Fruit fly (Drosophila melanogaster): ENCODE results near the gene RpL34a.

RpL34a gene

DNA sequence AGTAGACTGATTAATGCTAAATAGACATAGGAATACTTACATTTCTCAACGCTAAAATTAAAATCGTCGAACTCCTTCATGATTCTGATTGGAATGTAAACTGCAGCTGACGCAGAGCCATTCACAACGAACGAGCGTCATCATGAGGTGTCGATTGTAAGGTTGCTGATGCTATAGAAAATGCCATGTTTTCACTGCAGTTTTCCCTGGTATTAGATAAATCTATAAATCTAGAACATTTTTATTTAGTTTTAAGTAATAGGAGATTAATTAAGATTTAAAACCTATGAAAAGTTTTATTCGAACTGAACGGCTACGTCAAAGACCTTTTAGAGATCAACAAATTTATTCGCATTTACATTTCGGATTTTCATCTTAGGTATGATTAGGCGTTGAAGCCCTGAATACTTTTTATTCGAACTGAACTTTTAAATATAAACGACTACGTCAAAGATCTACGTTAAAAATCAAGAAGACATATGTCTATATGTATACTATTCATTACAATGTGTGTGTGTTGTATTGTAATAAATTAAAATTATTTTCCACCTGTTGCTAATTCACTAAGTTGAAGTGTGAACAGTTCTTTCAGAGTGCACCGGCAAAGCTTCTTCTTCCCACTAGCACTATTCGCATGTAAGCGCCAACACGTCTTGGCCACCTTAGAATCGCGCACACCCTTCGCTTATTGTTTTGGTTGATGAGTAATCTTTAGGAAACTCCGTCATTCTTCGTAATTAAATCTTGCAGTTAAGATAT, 6.7 kb downstream of the RpL34a start, which contains the start of the genes Exo84 and Vps2 (continued):
- TF ChIP-seq CG9817 (tag; optimal IDR thresholded peaks at IDR 0.05) (peak; percentile 78), CG4820 (GFP tag; optimal IDR thresholded peaks at IDR 0.05) (peak; percentile 14), CG13424 (tag; optimal IDR thresholded peaks at IDR 0.05) (peak; percentile 66), CrebB (tag; optimal IDR thresholded peaks at IDR 0.05) (no peak), Bdp1 (GFP tag; optimal IDR thresholded peaks at IDR 0.05) (no peak), HmgZ (tag; optimal IDR thresholded peaks at IDR 0.05) (no peak), CG18476 (GFP tag; optimal IDR thresholded peaks at IDR 0.05) (no peak), CG7556 (GFP tag; optimal IDR thresholded peaks at IDR 0.05) (no peak), caup (GFP tag; optimal IDR thresholded peaks at IDR 0.05; ENCODE audit: severe bottlenecking) (no peak), scrt (GFP tag; optimal IDR thresholded peaks at IDR 0.05) (peak; percentile 81), CG14965 (GFP tag; optimal IDR thresholded peaks at IDR 0.05; ENCODE audit: borderline replicate concordance) (no peak), lov (optimal IDR thresholded peaks at IDR 0.05) (no peak), lov (GFP tag; IDR thresholded peaks at IDR 0.05) (no peak), z (GFP tag; IDR thresholded peaks at IDR 0.05) (no peak), zen2 (GFP tag; IDR thresholded peaks at IDR 0.05; ENCODE audit: partially characterized antibody) (no peak), E2f2 (GFP tag; IDR thresholded peaks at IDR 0.05) (no peak), chn (GFP tag; optimal IDR thresholded peaks at IDR 0.05) (peak; percentile 4), CG10267 (tag; optimal IDR thresholded peaks at IDR 0.05) (peak; percentile 33), CG7839 (tag; optimal IDR thresholded peaks at IDR 0.05) (no peak), bbx (GFP tag; IDR thresholded peaks at IDR 0.05; ENCODE audit: partially characterized antibody) (no peak), hb (GFP tag; IDR thresholded peaks at IDR 0.05; ENCODE audit: partially characterized antibody) (no peak), Gsc (GFP tag; IDR thresholded peaks at IDR 0.05) (no peak), Gug (GFP tag; IDR thresholded peaks at IDR 0.05) (peak; percentile 34; the same call in 1 of the 4 replicates), NK7.1 (GFP tag; optimal IDR thresholded peaks at IDR 0.05) (no peak), Hr51 (GFP tag; optimal IDR thresholded peaks at IDR 0.05) (no peak), mirr (GFP tag; optimal IDR thresholded peaks at IDR 0.05) (no peak), CG10565 (GFP tag; optimal IDR thresholded peaks at IDR 0.05) (no peak), B-H1 (GFP tag; IDR thresholded peaks at IDR 0.05) (no peak; the same call in 2 of the 3 replicates), CG10462 (GFP tag; optimal IDR thresholded peaks at IDR 0.05) (no peak), fru (optimal IDR thresholded peaks at IDR 0.05) (no peak), HmgD (GFP tag; optimal IDR thresholded peaks at IDR 0.05) (no peak), Ada2b (GFP tag; IDR thresholded peaks at IDR 0.05) (no peak), CG30020 (tag; optimal IDR thresholded peaks at IDR 0.05) (peak; percentile 81), Meics (GFP tag; optimal IDR thresholded peaks at IDR 0.05) (no peak), Tbp (GFP tag; optimal IDR thresholded peaks at IDR 0.05) (no peak), gt (GFP tag; IDR thresholded peaks at IDR 0.05) (no peak), lola (GFP tag; optimal IDR thresholded peaks at IDR 0.05) (peak in 1 of 3 experiments; percentile 76), nau (GFP tag; optimal IDR thresholded peaks at IDR 0.05) (no peak), dysf (GFP tag; IDR thresholded peaks at IDR 0.05) (peak; percentile 80), CG18599 (GFP tag; optimal IDR thresholded peaks at IDR 0.05) (no peak), CG4730 (GFP tag; IDR thresholded peaks at IDR 0.05) (no peak), sisA (GFP tag; IDR thresholded peaks at IDR 0.05) (peak; percentile 46; the same call in 1 of the 2 replicates), CG14441 (GFP tag; IDR thresholded peaks at IDR 0.05) (no peak), CG11723 (GFP tag; optimal IDR thresholded peaks at IDR 0.05) (no peak), CG8924 (tag; optimal IDR thresholded peaks at IDR 0.05) (peak; percentile 50), slbo (GFP tag; IDR thresholded peaks at IDR 0.05) (peak; percentile 56), pnt (GFP tag; optimal IDR thresholded peaks at IDR 0.05) (peak; percentile 53), CG4707 (GFP tag; optimal IDR thresholded peaks at IDR 0.05) (no peak), repo (GFP tag; optimal IDR thresholded peaks at IDR 0.05) (no peak), zf30C (GFP tag; optimal IDR thresholded peaks at IDR 0.05) (no peak)
